Fruit fly (Drosophila melanogaster): ENCODE results near the gene CG17544.

- no peak for TF ChIP-seq Sry-β (GFP tag; optimal IDR thresholded peaks at IDR 0.05)
- TF ChIP-seq Gug (GFP tag; IDR thresholded peaks at IDR 0.05) = no peak
- TF ChIP-seq CG1832 (GFP tag; optimal IDR thresholded peaks at IDR 0.05) = no peak
Observed at dm6 chr2L:19364622-19365021, 33.7 kb downstream of the CG17544 start.
